Worm (Caenorhabditis elegans): ENCODE data around the gene Y69E1A.5.

Gene Y69E1A.5

ce11 chrIV:10934786-10935185 lies 22.7 kb downstream of the Y69E1A.5 start:
- TF ChIP-seq skn-1 (tag; optimal IDR thresholded peaks at IDR 0.05) = no peak
- no peak for TF ChIP-seq lin-11 (tag; optimal IDR thresholded peaks at IDR 0.05)
- TF ChIP-seq elt-1 (tag; optimal IDR thresholded peaks at IDR 0.05) = no peak
- TF ChIP-seq aly-2 (tag; optimal IDR thresholded peaks at IDR 0.05) = no peak

- TF ChIP-seq ama-1 (optimal IDR thresholded peaks at IDR 0.05) (peak; percentile 66), elt-1 (tag; optimal IDR thresholded peaks at IDR 0.05) (no peak), gmeb-1 (tag; optimal IDR thresholded peaks at IDR 0.05) (peak; percentile 13), ztf-11 (tag; optimal IDR thresholded peaks at IDR 0.05) (no peak), nhr-10 (tag; optimal IDR thresholded peaks at IDR 0.05) (no peak), ztf-4 (tag; optimal IDR thresholded peaks at IDR 0.05) (peak; percentile 31), nhr-6 (tag; optimal IDR thresholded peaks at IDR 0.05) (peak; percentile 6), sma-9 (GFP tag; optimal IDR thresholded peaks at IDR 0.05) (peak; percentile 42), sma-9 (tag; optimal IDR thresholded peaks at IDR 0.05) (no peak), nhr-25 (tag; optimal IDR thresholded peaks at IDR 0.05) (no peak), mdl-1 (tag; optimal IDR thresholded peaks at IDR 0.05) (no peak), lsy-2 (tag; optimal IDR thresholded peaks at IDR 0.05) (peak in 1 of 2 experiments; percentile 42), ztf-1 (GFP tag; conservative IDR thresholded peaks at IDR 0.05) (no peak), R02D3.7 (tag; optimal IDR thresholded peaks at IDR 0.05) (no peak), alr-1 (tag; optimal IDR thresholded peaks at IDR 0.05) (no peak), nhr-12 (tag; optimal IDR thresholded peaks at IDR 0.05) (no peak), F13H6.1 (tag; optimal IDR thresholded peaks at IDR 0.05) (no peak), ceh-82 (tag; optimal IDR thresholded peaks at IDR 0.05) (no peak), ZK546.5 (tag; optimal IDR thresholded peaks at IDR 0.05) (no peak), mab-5 (tag; optimal IDR thresholded peaks at IDR 0.05) (no peak), aly-2 (tag; optimal IDR thresholded peaks at IDR 0.05) (no peak), sma-3 (GFP tag; optimal IDR thresholded peaks at IDR 0.05) (no peak), blmp-1 (tag; optimal IDR thresholded peaks at IDR 0.05; ENCODE audit: insufficient read depth) (no peak), nhr-129 (tag; optimal IDR thresholded peaks at IDR 0.05) (peak; percentile 36), unc-39 (tag; optimal IDR thresholded peaks at IDR 0.05) (no peak), ceh-16 (tag; optimal IDR thresholded peaks at IDR 0.05) (no peak), snpc-4 (tag; optimal IDR thresholded peaks at IDR 0.05) (no peak), egl-27 (tag; optimal IDR thresholded peaks at IDR 0.05) (no peak), fos-1 (tag; optimal IDR thresholded peaks at IDR 0.05) (no peak), nhr-21 (tag; optimal IDR thresholded peaks at IDR 0.05) (no peak), nhr-23 (tag; optimal IDR thresholded peaks at IDR 0.05) (no peak), Y55F3AM.14 (GFP tag; optimal IDR thresholded peaks at IDR 0.05) (peak; percentile 57), nhr-11 (tag; optimal IDR thresholded peaks at IDR 0.05) (no peak), C34F6.9 (tag; optimal IDR thresholded peaks at IDR 0.05) (no peak), zag-1 (tag; optimal IDR thresholded peaks at IDR 0.05) (no peak), mbf-1 (tag; optimal IDR thresholded peaks at IDR 0.05) (no peak), dmd-4 (tag; optimal IDR thresholded peaks at IDR 0.05) (no peak), nhr-77 (tag; optimal IDR thresholded peaks at IDR 0.05) (no peak), crh-2 (tag; optimal IDR thresholded peaks at IDR 0.05) (peak; percentile 28), nhr-237 (tag; optimal IDR thresholded peaks at IDR 0.05) (no peak), elt-3 (tag; optimal IDR thresholded peaks at IDR 0.05) (no peak), unc-62 (GFP tag; optimal IDR thresholded peaks at IDR 0.05) (no peak), lin-11 (tag; optimal IDR thresholded peaks at IDR 0.05) (no peak), lin-13 (GFP tag; optimal IDR thresholded peaks at IDR 0.05) (no peak), sem-4 (tag; optimal IDR thresholded peaks at IDR 0.05) (no peak), peb-1 (tag; optimal IDR thresholded peaks at IDR 0.05) (no peak), lin-39 (tag; optimal IDR thresholded peaks at IDR 0.05) (no peak), unc-55 (GFP tag; optimal IDR thresholded peaks at IDR 0.05) (no peak), skn-1 (tag; optimal IDR thresholded peaks at IDR 0.05) (no peak)
Observed at ce11 chrIV:10933777-10934546, 23.5 kb downstream of the Y69E1A.5 start.

All from whole organism, L2 larva.